Fruit fly (Drosophila melanogaster) whole organism: ENCODE measurements around the gene nrv2.

Source experiments
- CG8478 ChIP-seq: fragments of >200 bp; optimal IDR thresholded peaks from 2 replicates; lab custom pipeline; 2018; ENCODE audit warnings: inconsistent platforms
- Dll ChIP-seq: fragments of >200 bp; optimal IDR thresholded peaks from 2 replicates; lab custom pipeline; 2017
- EcR ChIP-seq, 2 experiments: fragments of >200 bp; optimal IDR thresholded peaks; 2 replicates each; lab custom pipeline; 2017; ENCODE audit warnings: missing biosample characterization in 2 of 2, missing genetic modification characterization in 2 of 2, missing genetic modification reagents in 2 of 2
- pan ChIP-seq: fragments of >200 bp; optimal IDR thresholded peaks from 2 replicates; lab custom pipeline; 2017
- psq ChIP-seq: fragments of >200 bp; optimal IDR thresholded peaks from 2 replicates; lab custom pipeline; 2017
- usp ChIP-seq: fragments of >200 bp; optimal IDR thresholded peaks from 2 replicates; lab custom pipeline; 2017; ENCODE audit warnings: missing biosample characterization, missing genetic modification characterization, mixed read lengths

dm6 chr2L:6841349-6841748 is 42.7 kb upstream of the nrv2 start:
- no peak for TF ChIP-seq psq (lab: Kevin White, UChicago)
- TF ChIP-seq usp (GFP tag; lab: Kevin White, UChicago), result no peak
- TF ChIP-seq Dll (lab: Kevin White, UChicago), result no peak
- no peak for TF ChIP-seq pan (lab: Kevin White, UChicago)
- TF ChIP-seq EcR (GFP tag; optimal IDR thresholded peaks at IDR 0.05; lab: Kevin White, UChicago), result no peak
- TF ChIP-seq CG8478 (lab: Kevin White, UChicago), result no peak
